Worm (Caenorhabditis elegans) whole organism, mixed stage, embryonic: ENCODE results near the gene C50B6.9.

Source experiments
- blmp-1 ChIP-seq: fragments of 150-350 bp; optimal IDR thresholded peaks from 2 replicates; lab custom pipeline; 2014; ENCODE audit warnings: missing biosample characterization, missing genetic modification characterization
- ceh-43 ChIP-seq: fragments of 200-800 bp; sonication (Bioruptor generic); optimal IDR thresholded peaks from 2 replicates; lab custom pipeline; 2018; ENCODE audit warnings: mild to moderate bottlenecking, missing genetic modification characterization, moderate library complexity, missing compliant biosample characterization
- ces-1 ChIP-seq: fragments of 150-350 bp; optimal IDR thresholded peaks from 2 replicates; lab custom pipeline; 2014; ENCODE audit warnings: missing biosample characterization, missing genetic modification reagents, missing genetic modification characterization
- flh-1 ChIP-seq: fragments of 200-800 bp; sonication (Bioruptor generic); optimal IDR thresholded peaks from 2 replicates; lab custom pipeline; 2018; ENCODE audit warnings: mild to moderate bottlenecking, missing genetic modification characterization, moderate library complexity, missing compliant biosample characterization
- ham-2 ChIP-seq: fragments of 200-800 bp; sonication (Bioruptor generic); optimal IDR thresholded peaks from 2 replicates; lab custom pipeline; 2018; ENCODE audit warnings: mild to moderate bottlenecking, missing genetic modification characterization, missing compliant biosample characterization
- lin-13 ChIP-seq: fragments of 150-350 bp; optimal IDR thresholded peaks from 2 replicates; lab custom pipeline; 2014; ENCODE audit warnings: missing biosample characterization, missing genetic modification characterization
- mab-5 ChIP-seq: fragments of 150-350 bp; optimal IDR thresholded peaks from 2 replicates; lab custom pipeline; 2014; ENCODE audit warnings: missing biosample characterization, missing genetic modification characterization
- nhr-237 ChIP-seq: fragments of 150-350 bp; optimal IDR thresholded peaks from 2 replicates; lab custom pipeline; 2014; ENCODE audit warnings: missing biosample characterization, missing genetic modification characterization
- nhr-28 ChIP-seq: fragments of 150-350 bp; optimal IDR thresholded peaks from 2 replicates; lab custom pipeline; 2014; ENCODE audit warnings: missing biosample characterization, missing genetic modification characterization
- nhr-76 ChIP-seq: sonication (generic microtip); optimal IDR thresholded peaks from 2 replicates; lab custom pipeline; 2017; ENCODE audit warnings: missing biosample characterization, missing genetic modification characterization
- pha-4 ChIP-seq: fragments of 150-350 bp; optimal IDR thresholded peaks from 2 replicates; lab custom pipeline; 2018; ENCODE audit warnings: missing biosample characterization, missing genetic modification reagents, missing genetic modification characterization
- snpc-4 ChIP-seq: fragments of 150-350 bp; optimal IDR thresholded peaks from 2 replicates; lab custom pipeline; 2014; ENCODE audit warnings: missing biosample characterization, missing genetic modification characterization
- unc-62 ChIP-seq: fragments of 150-350 bp; optimal IDR thresholded peaks from 2 replicates; lab custom pipeline; 2014; ENCODE audit warnings: missing biosample characterization, missing genetic modification reagents, missing genetic modification characterization
- ztf-11 ChIP-seq: fragments of 150-350 bp; optimal IDR thresholded peaks from 2 replicates; lab custom pipeline; 2014; ENCODE audit warnings: missing biosample characterization, missing genetic modification characterization

DNA sequence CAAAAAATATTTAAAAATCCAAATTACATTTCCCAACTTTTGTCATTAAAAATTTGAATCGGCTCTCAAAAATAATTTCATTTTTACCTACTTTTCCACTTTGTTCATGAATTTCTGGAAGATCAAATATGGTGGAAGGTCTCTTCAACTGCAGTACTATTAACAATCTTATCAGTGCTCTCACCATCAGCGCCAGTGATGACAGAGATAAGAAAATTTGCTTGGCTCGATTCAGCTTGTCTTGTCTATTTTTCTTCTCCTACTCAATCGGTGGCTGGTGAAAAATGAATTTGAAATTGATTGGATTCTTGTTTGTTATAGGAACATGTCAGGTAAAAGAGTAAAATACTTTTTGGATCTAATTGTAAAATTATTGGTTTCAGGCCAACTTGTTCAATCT lies 44.8 kb downstream of the C50B6.9 start, which contains the start of gene cpz-2:
- TF ChIP-seq flh-1 (GFP tag; lab: Kevin White, UChicago) (no peak), ztf-11 (tag; lab: Kevin White, UChicago) (no peak), nhr-76 (tag; lab: Kevin White, UChicago) (no peak), pha-4 (tag; lab: Kevin White, UChicago) (no peak), nhr-28 (no peak), lin-13 (tag; lab: Kevin White, UChicago) (no peak), ceh-43 (GFP tag; lab: Kevin White, UChicago) (no peak), blmp-1 (tag; lab: Kevin White, UChicago) (no peak), mab-5 (tag; lab: Kevin White, UChicago) (no peak), ham-2 (GFP tag; lab: Kevin White, UChicago) (no peak), nhr-237 (tag; lab: Kevin White, UChicago) (no peak), snpc-4 (tag; lab: Kevin White, UChicago) (no peak), unc-62 (GFP tag; lab: Kevin White, UChicago) (no peak), ces-1 (GFP tag; lab: Kevin White, UChicago) (no peak)
